Worm (Caenorhabditis elegans) whole organism, L2 larva: ENCODE measurements around the gene hil-6.

Source experiments
- ZK546.5 ChIP-seq: sonication (generic microtip); optimal IDR thresholded peaks from 2 replicates; lab custom pipeline; 2017; ENCODE audit warnings: missing biosample characterization, missing genetic modification characterization
- aly-2 ChIP-seq: fragments of 150-350 bp; optimal IDR thresholded peaks from 2 replicates; lab custom pipeline; 2014; ENCODE audit warnings: missing biosample characterization, missing genetic modification characterization
- blmp-1 ChIP-seq: sonication (generic microtip); optimal IDR thresholded peaks from 2 replicates; lab custom pipeline; 2017; ENCODE audit warnings: missing genetic modification characterization, mild to moderate bottlenecking, missing compliant biosample characterization, antibody characterized with exemption, moderate library complexity; ENCODE audit not compliant: insufficient read depth
- lin-39 ChIP-seq: fragments of 150-350 bp; optimal IDR thresholded peaks from 2 replicates; lab custom pipeline; 2014; ENCODE audit warnings: missing biosample characterization, missing genetic modification reagents, missing genetic modification characterization
- nhr-11 ChIP-seq: fragments of 150-350 bp; optimal IDR thresholded peaks from 2 replicates; lab custom pipeline; 2014; ENCODE audit warnings: missing biosample characterization, missing genetic modification characterization
- nhr-12 ChIP-seq: fragments of 150-350 bp; optimal IDR thresholded peaks from 2 replicates; lab custom pipeline; 2014; ENCODE audit warnings: missing biosample characterization, missing genetic modification characterization
- nhr-21 ChIP-seq: fragments of 150-350 bp; optimal IDR thresholded peaks from 2 replicates; lab custom pipeline; 2014; ENCODE audit warnings: missing biosample characterization, missing genetic modification characterization

DNA sequence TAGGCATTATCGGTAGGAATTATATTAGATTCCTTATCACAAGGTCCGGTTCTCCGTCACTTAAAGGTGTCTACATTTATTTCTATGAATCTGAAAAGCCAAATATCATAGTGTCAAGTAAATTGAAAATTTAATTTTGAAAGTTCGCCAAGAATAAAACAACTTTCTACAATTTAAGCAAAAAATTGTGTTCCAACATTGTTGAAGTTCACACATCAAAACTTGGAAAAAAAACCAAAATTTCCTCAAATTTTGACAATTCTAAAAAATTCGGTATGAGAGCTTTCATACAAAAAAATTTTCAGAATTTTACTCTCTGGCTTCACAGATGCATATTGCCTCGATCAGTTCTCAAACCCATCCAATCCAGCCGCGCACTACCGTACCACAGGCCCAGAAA is 19.6 kb downstream of the hil-6 start, which contains the start of gene F59A7.7:
- TF ChIP-seq aly-2 (tag; lab: Kevin White, UChicago) (no peak), ZK546.5 (tag; lab: Kevin White, UChicago) (no peak), blmp-1 (tag; lab: Kevin White, UChicago) (no peak), nhr-21 (no peak), lin-39 (tag; lab: Kevin White, UChicago) (no peak), nhr-11 (tag; lab: Kevin White, UChicago) (no peak), nhr-12 (tag; lab: Kevin White, UChicago) (no peak)
